Fruit fly (Drosophila melanogaster) whole organism, embryonic: Measurements from ENCODE around the gene Tom70.

ENCODE experiments used
- Bgb ChIP-seq: fragments of 200-800 bp; sonication (Bioruptor generic); IDR thresholded peaks from 2 replicates; pipeline ENCODE4 v1.3.6; 2022; ENCODE audit warnings: missing biosample characterization, missing genetic modification characterization; ENCODE audit not compliant: partially characterized antibody
- CG10267 ChIP-seq: fragments of 200-800 bp; sonication (Bioruptor generic); optimal IDR thresholded peaks from 2 replicates; lab custom pipeline; 2018; ENCODE audit warnings: missing biosample characterization, mild to moderate bottlenecking, missing genetic modification characterization, moderate library complexity
- CG10274 ChIP-seq: fragments of 200-800 bp; sonication (Bioruptor generic); optimal IDR thresholded peaks from 3 replicates; lab custom pipeline; 2017; ENCODE audit warnings: missing biosample characterization, mild to moderate bottlenecking, missing genetic modification characterization
- CG10462 ChIP-seq: fragments of 200-800 bp; sonication (Bioruptor generic); optimal IDR thresholded peaks from 2 replicates; lab custom pipeline; 2016; ENCODE audit warnings: missing biosample characterization, missing genetic modification characterization
- CG11695 ChIP-seq: fragments of 200-800 bp; sonication (Bioruptor generic); IDR thresholded peaks from 3 replicates; pipeline ENCODE4 v1.3.6; 2022; ENCODE audit warnings: missing biosample characterization, missing genetic modification characterization
- CG12299 ChIP-seq: fragments of 200-800 bp; sonication (Bioruptor generic); optimal IDR thresholded peaks from 2 replicates; lab custom pipeline; 2018; ENCODE audit warnings: missing biosample characterization, mild to moderate bottlenecking, missing genetic modification characterization
- CG13894 ChIP-seq: fragments of 200-800 bp; sonication (Bioruptor generic); optimal IDR thresholded peaks from 3 replicates; lab custom pipeline; 2018; ENCODE audit warnings: missing biosample characterization, mild to moderate bottlenecking, missing genetic modification characterization, moderate library complexity
- CG14441 ChIP-seq: fragments of 200-800 bp; sonication (Bioruptor generic); IDR thresholded peaks from 2 replicates; pipeline ENCODE4 v1.3.6; 2022; ENCODE audit warnings: missing biosample characterization, missing genetic modification characterization
- CG14667 ChIP-seq: fragments of 200-800 bp; sonication (Bioruptor generic); IDR thresholded peaks from 2 replicates; pipeline ENCODE4 v1.3.6; 2022; ENCODE audit warnings: missing biosample characterization, missing genetic modification characterization
- CG14710 ChIP-seq: fragments of 200-800 bp; sonication (Bioruptor generic); optimal IDR thresholded peaks from 3 replicates; lab custom pipeline; 2019; ENCODE audit warnings: missing biosample characterization, mild to moderate bottlenecking, missing genetic modification characterization, moderate library complexity
- CG15601 ChIP-seq: fragments of 200-800 bp; sonication (Bioruptor generic); optimal IDR thresholded peaks from 3 replicates; lab custom pipeline; 2019; ENCODE audit warnings: missing biosample characterization, mild to moderate bottlenecking, missing genetic modification characterization, moderate library complexity
- CG17385 ChIP-seq: fragments of 200-800 bp; sonication (Bioruptor generic); optimal IDR thresholded peaks from 3 replicates; lab custom pipeline; 2018; ENCODE audit warnings: missing biosample characterization, mild to moderate bottlenecking, missing genetic modification characterization
- CG18262 ChIP-seq: fragments of 200-800 bp; optimal IDR thresholded peaks from 3 replicates; lab custom pipeline; 2019; ENCODE audit warnings: missing biosample characterization, mild to moderate bottlenecking, missing genetic modification characterization, moderate library complexity
- CG2875 ChIP-seq: fragments of 200-800 bp; sonication (Bioruptor generic); optimal IDR thresholded peaks from 2 replicates; lab custom pipeline; 2017; ENCODE audit warnings: missing biosample characterization, mild to moderate bottlenecking, missing genetic modification characterization, missing genetic modification reagents
- CG4617 ChIP-seq: fragments of 200-800 bp; sonication (Bioruptor generic); optimal IDR thresholded peaks from 3 replicates; lab custom pipeline; 2016; ENCODE audit warnings: missing biosample characterization, missing genetic modification characterization, borderline replicate concordance
- CG5180 ChIP-seq: fragments of 200-800 bp; sonication (Bioruptor generic); optimal IDR thresholded peaks from 3 replicates; lab custom pipeline; 2017; ENCODE audit warnings: missing biosample characterization, missing genetic modification characterization, mild to moderate bottlenecking, moderate library complexity, missing genetic modification reagents
- CG6689 ChIP-seq: fragments of 200-800 bp; sonication (Bioruptor generic); IDR thresholded peaks from 2 replicates; pipeline ENCODE4 v1.3.6; 2022; ENCODE audit warnings: missing biosample characterization, missing genetic modification characterization
- Deaf1 ChIP-seq: fragments of 200-800 bp; optimal IDR thresholded peaks from 3 replicates; lab custom pipeline; 2019; ENCODE audit warnings: missing biosample characterization, mild to moderate bottlenecking, missing genetic modification characterization, moderate library complexity
- ERR ChIP-seq: fragments of 200-800 bp; sonication (Bioruptor generic); optimal IDR thresholded peaks from 2 replicates; lab custom pipeline; 2016; ENCODE audit warnings: missing biosample characterization, missing genetic modification characterization
- Eip74EF ChIP-seq, 2 experiments: fragments of 200-800 bp in 1 of 2; fragments of >200 bp in 1 of 2; sonication (Bioruptor generic) in 1 of 2; optimal IDR thresholded peaks; 2 replicates each; lab custom pipeline; 2017 to 2019; ENCODE audit warnings: missing biosample characterization in 2 of 2, missing genetic modification characterization in 2 of 2, mild to moderate bottlenecking in 1 of 2, moderate library complexity in 1 of 2
- Gsc ChIP-seq: fragments of 200-800 bp; sonication (Bioruptor generic); IDR thresholded peaks from 2 replicates; pipeline ENCODE4 v1.3.6; 2022; ENCODE audit warnings: missing biosample characterization, missing genetic modification characterization
- MESR4 ChIP-seq: fragments of 200-800 bp; sonication (Bioruptor generic); optimal IDR thresholded peaks from 2 replicates; lab custom pipeline; 2018; ENCODE audit warnings: missing biosample characterization, mild to moderate bottlenecking, missing genetic modification characterization, moderate library complexity
- Meics ChIP-seq: fragments of 200-800 bp; sonication (Bioruptor generic); optimal IDR thresholded peaks from 2 replicates; lab custom pipeline; 2017; ENCODE audit warnings: missing biosample characterization, mild to moderate bottlenecking, missing genetic modification characterization
- Mes4 ChIP-seq: fragments of 200-800 bp; sonication (Bioruptor generic); optimal IDR thresholded peaks from 2 replicates; lab custom pipeline; 2016; ENCODE audit warnings: missing biosample characterization, missing genetic modification characterization
- Nf-YC ChIP-seq: fragments of 200-800 bp; optimal IDR thresholded peaks from 3 replicates; lab custom pipeline; 2019; ENCODE audit warnings: missing biosample characterization, mild to moderate bottlenecking, missing genetic modification characterization, moderate library complexity
- Oli ChIP-seq: fragments of 200-800 bp; sonication (Bioruptor generic); optimal IDR thresholded peaks from 2 replicates; lab custom pipeline; 2018; ENCODE audit warnings: missing biosample characterization, mild to moderate bottlenecking, missing genetic modification characterization, moderate library complexity
- Taf1 ChIP-seq: fragments of 200-800 bp; sonication (Bioruptor generic); IDR thresholded peaks from 2 replicates; pipeline ENCODE4 v1.3.6; 2022; ENCODE audit warnings: missing biosample characterization, missing genetic modification characterization
- Xrp1 ChIP-seq: fragments of 200-800 bp; sonication (Bioruptor generic); IDR thresholded peaks from 2 replicates; pipeline ENCODE4 v1.3.6; 2022; ENCODE audit warnings: missing biosample characterization, missing genetic modification characterization
- YL-1 ChIP-seq: fragments of 200-800 bp; sonication (Bioruptor generic); optimal IDR thresholded peaks from 3 replicates; lab custom pipeline; 2017; ENCODE audit warnings: missing biosample characterization, mild to moderate bottlenecking, missing genetic modification characterization
- ab ChIP-seq: fragments of 200-800 bp; sonication (Bioruptor generic); optimal IDR thresholded peaks from 2 replicates; lab custom pipeline; 2016; ENCODE audit warnings: missing biosample characterization, missing genetic modification characterization
- ac ChIP-seq: fragments of 200-800 bp; sonication (Bioruptor generic); optimal IDR thresholded peaks from 3 replicates; lab custom pipeline; 2017; ENCODE audit warnings: missing biosample characterization, mild to moderate bottlenecking, missing genetic modification characterization
- bowl ChIP-seq: fragments of 200-800 bp; sonication (Bioruptor generic); IDR thresholded peaks from 2 replicates; pipeline ENCODE4 v1.3.6; 2022; ENCODE audit warnings: missing biosample characterization, missing genetic modification characterization
- caup ChIP-seq: fragments of 200-800 bp; sonication (Bioruptor generic); optimal IDR thresholded peaks from 3 replicates; lab custom pipeline; 2017; ENCODE audit warnings: missing biosample characterization, mild to moderate bottlenecking, missing genetic modification characterization, moderate library complexity; ENCODE audit not compliant: severe bottlenecking
- chm ChIP-seq: fragments of 200-800 bp; sonication (Bioruptor generic); IDR thresholded peaks from 2 replicates; pipeline ENCODE4 v1.3.6; 2022; ENCODE audit warnings: missing biosample characterization, missing genetic modification characterization
- chn ChIP-seq: fragments of 200-800 bp; sonication (Bioruptor generic); optimal IDR thresholded peaks from 2 replicates; lab custom pipeline; 2016; ENCODE audit warnings: missing biosample characterization, missing genetic modification characterization
- ewg ChIP-seq: fragments of 200-800 bp; sonication (Bioruptor generic); optimal IDR thresholded peaks from 3 replicates; lab custom pipeline; 2017; ENCODE audit warnings: mild to moderate bottlenecking, missing biosample characterization, missing genetic modification reagents, missing genetic modification characterization
- gfzf ChIP-seq: fragments of 200-800 bp; sonication (Bioruptor generic); optimal IDR thresholded peaks from 2 replicates; lab custom pipeline; 2016; ENCODE audit warnings: missing biosample characterization, mild to moderate bottlenecking, missing genetic modification characterization, moderate library complexity
- gsb-n ChIP-seq: fragments of 200-800 bp; sonication (Bioruptor generic); optimal IDR thresholded peaks from 3 replicates; lab custom pipeline; 2018; ENCODE audit warnings: missing biosample characterization, mild to moderate bottlenecking, missing genetic modification characterization
- insv ChIP-seq, 2 experiments: fragments of 200-800 bp; sonication (Bioruptor generic); optimal IDR thresholded peaks; 3 replicates each; lab custom pipeline; 2016 to 2018; ENCODE audit warnings: missing biosample characterization in 2 of 2, missing genetic modification characterization in 2 of 2
- jigr1 ChIP-seq: fragments of 200-800 bp; sonication (Bioruptor generic); IDR thresholded peaks from 3 replicates; pipeline ENCODE4 v1.3.6; 2022; ENCODE audit warnings: missing biosample characterization, missing genetic modification characterization
- kah ChIP-seq: fragments of 200-800 bp; sonication (Bioruptor generic); optimal IDR thresholded peaks from 2 replicates; lab custom pipeline; 2018; ENCODE audit warnings: missing biosample characterization, mild to moderate bottlenecking, missing genetic modification characterization
- lov ChIP-seq, 2 experiments: fragments of 200-800 bp in 1 of 2; fragments of >200 bp in 1 of 2; sonication (Bioruptor generic) in 1 of 2; IDR thresholded peaks in 1 of 2; optimal IDR thresholded peaks in 1 of 2; 2 replicates in 1 of 2; 3 replicates in 1 of 2; pipeline versions ENCODE4 v1.3.6 to Lab custom; 2017 to 2022; ENCODE audit warnings: missing biosample characterization in 1 of 2, missing genetic modification characterization in 1 of 2
- mirr ChIP-seq: fragments of 200-800 bp; sonication (Bioruptor generic); optimal IDR thresholded peaks from 3 replicates; lab custom pipeline; 2018; ENCODE audit warnings: missing biosample characterization, mild to moderate bottlenecking, missing genetic modification characterization
- nerfin-1 ChIP-seq: fragments of 200-800 bp; sonication (Bioruptor generic); optimal IDR thresholded peaks from 3 replicates; lab custom pipeline; 2019; ENCODE audit warnings: missing biosample characterization, mild to moderate bottlenecking, missing genetic modification characterization, moderate library complexity
- prd ChIP-seq, 3 experiments: fragments of >200 bp in 2 of 3; fragments of 200-800 bp in 1 of 3; sonication (Bioruptor generic) in 1 of 3; optimal IDR thresholded peaks in 2 of 3; IDR thresholded peaks in 1 of 3; 2 replicates in 2 of 3; 3 replicates in 1 of 3; pipeline versions ENCODE4 v1.3.6 to Lab custom; 2017 to 2022; ENCODE audit warnings: missing biosample characterization in 1 of 3, missing genetic modification characterization in 1 of 3
- rib ChIP-seq: fragments of 200-800 bp; sonication (Bioruptor generic); IDR thresholded peaks from 2 replicates; pipeline ENCODE4 v1.3.6; 2022; ENCODE audit warnings: missing biosample characterization, missing genetic modification characterization
- sqz ChIP-seq: fragments of 200-800 bp; sonication (Bioruptor generic); optimal IDR thresholded peaks from 3 replicates; lab custom pipeline; 2018; ENCODE audit warnings: missing biosample characterization, mild to moderate bottlenecking, missing genetic modification characterization
- stwl ChIP-seq: fragments of 200-800 bp; sonication (Bioruptor generic); optimal IDR thresholded peaks from 3 replicates; lab custom pipeline; 2018; ENCODE audit warnings: missing biosample characterization, mild to moderate bottlenecking, missing genetic modification characterization, moderate library complexity
- sug ChIP-seq: fragments of 200-800 bp; optimal IDR thresholded peaks from 2 replicates; lab custom pipeline; 2019; ENCODE audit warnings: missing biosample characterization, mild to moderate bottlenecking, missing genetic modification characterization, moderate library complexity
- zen ChIP-seq: fragments of 200-800 bp; sonication (Bioruptor generic); optimal IDR thresholded peaks from 3 replicates; lab custom pipeline; 2018; ENCODE audit warnings: missing biosample characterization, mild to moderate bottlenecking, missing genetic modification characterization, moderate library complexity

The Tom70 gene

DNA sequence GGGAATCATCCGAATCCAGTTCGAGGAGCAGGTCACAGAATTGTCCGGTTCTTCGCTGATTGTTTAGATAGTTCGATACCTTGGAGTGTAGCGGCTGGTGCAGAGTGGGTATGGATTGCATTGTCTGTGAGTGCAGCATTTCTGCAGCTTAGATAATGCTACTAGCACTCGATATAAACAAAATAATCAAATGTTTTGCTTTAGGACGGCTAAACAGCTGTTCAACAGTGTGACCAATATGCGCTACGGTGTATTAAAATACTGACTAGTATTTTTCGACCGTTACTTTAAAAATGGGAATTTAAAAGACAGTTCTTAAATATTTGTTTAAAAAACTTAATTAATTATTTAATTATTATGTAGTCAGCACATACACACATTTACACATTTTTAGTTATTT lies 10.4 kb upstream of the Tom70 start, which contains the start of gene Plzf (continued):
- TF ChIP-seq CG6689 (GFP tag; lab: Robert Waterston, UW): no peak
- no peak for TF ChIP-seq Nf-YC (tag; lab: Kevin White, UChicago)
- TF ChIP-seq CG5180 (GFP tag; lab: Kevin White, UChicago): no peak
- no peak for TF ChIP-seq ERR (GFP tag; lab: Kevin White, UChicago)
- TF ChIP-seq YL-1 (GFP tag; lab: Kevin White, UChicago): peak; percentile 14
- TF ChIP-seq Oli (tag; lab: Kevin White, UChicago): no peak
- TF ChIP-seq MESR4 (GFP tag; lab: Kevin White, UChicago): peak; percentile 22
- TF ChIP-seq gsb-n (tag; lab: Kevin White, UChicago): no peak
- TF ChIP-seq Bgb: 0 out of 2 replicates have a peak, but pooled peaks have one; percentile 15
- no peak for TF ChIP-seq prd (optimal IDR thresholded peaks at IDR 0.05; lab: Kevin White, UChicago)
- TF ChIP-seq prd (GFP tag; IDR thresholded peaks at IDR 0.05; lab: Robert Waterston, UW): no peak
- no peak for TF ChIP-seq nerfin-1
- no peak for TF ChIP-seq CG10462 (GFP tag; lab: Kevin White, UChicago)
- TF ChIP-seq CG2875 (GFP tag; lab: Kevin White, UChicago): no peak
- no peak for TF ChIP-seq bowl
- no peak for TF ChIP-seq Meics (GFP tag; lab: Kevin White, UChicago)
- TF ChIP-seq Xrp1: no peak
- no peak for TF ChIP-seq CG18262 (tag; lab: Kevin White, UChicago)
- no peak for TF ChIP-seq CG13894 (tag; lab: Kevin White, UChicago)
- TF ChIP-seq CG14667 (GFP tag; lab: Robert Waterston, UW): no peak
- TF ChIP-seq ewg (GFP tag; lab: Kevin White, UChicago): no peak
- TF ChIP-seq ab (GFP tag; lab: Kevin White, UChicago): no peak
- peak; percentile 57 for TF ChIP-seq gfzf (GFP tag; lab: Kevin White, UChicago)
- peak; percentile 35 for TF ChIP-seq stwl
- TF ChIP-seq Taf1: no peak
- TF ChIP-seq chn (GFP tag; lab: Kevin White, UChicago): no peak
- peak; percentile 36 for TF ChIP-seq CG14710 (tag; lab: Kevin White, UChicago)
- TF ChIP-seq CG11695 (GFP tag; lab: Robert Waterston, UW): no peak
- no peak for TF ChIP-seq CG10274

DNA sequence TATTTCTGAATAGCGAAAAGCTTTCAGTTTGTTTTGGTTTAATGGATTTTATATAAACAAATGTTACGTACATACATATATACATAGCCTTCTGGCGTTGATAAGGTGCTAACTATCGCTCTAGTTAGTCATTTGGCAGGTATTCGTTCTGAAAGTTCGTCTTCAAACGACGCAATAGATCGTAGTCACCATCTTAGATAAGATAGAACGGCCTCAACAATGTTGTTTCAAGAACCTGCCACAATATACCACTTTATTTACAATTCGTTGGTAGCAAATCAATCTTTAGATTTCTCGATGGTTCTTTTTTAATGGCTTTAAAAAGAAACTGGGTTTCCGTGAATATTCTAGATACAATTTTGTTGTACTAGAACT lies 8.5 kb upstream of the Tom70 start:
- TF ChIP-seq CG12299 (tag; lab: Kevin White, UChicago): no peak
- TF ChIP-seq CG14441 (GFP tag; lab: Robert Waterston, UW): peak; percentile 34; the same call in 1 of the 2 replicates
- TF ChIP-seq Gsc: no peak
- no peak for TF ChIP-seq Eip74EF (GFP tag; optimal IDR thresholded peaks at IDR 0.05; lab: Kevin White, UChicago)
- no peak for TF ChIP-seq zen (tag; lab: Kevin White, UChicago)
- TF ChIP-seq chm (GFP tag; lab: Robert Waterston, UW): no peak
- TF ChIP-seq mirr (GFP tag; lab: Kevin White, UChicago): peak; percentile 42
- no peak for TF ChIP-seq insv (GFP tag; optimal IDR thresholded peaks at IDR 0.05; lab: Kevin White, UChicago)
- TF ChIP-seq kah (GFP tag; lab: Kevin White, UChicago): no peak
- peak; percentile 21 for TF ChIP-seq sug
- TF ChIP-seq Mes4 (GFP tag; lab: Kevin White, UChicago): no peak
- no peak for TF ChIP-seq caup (GFP tag; lab: Kevin White, UChicago)
- no peak for TF ChIP-seq jigr1 (GFP tag; lab: Robert Waterston, UW)
- no peak for TF ChIP-seq rib
- TF ChIP-seq lov (optimal IDR thresholded peaks at IDR 0.05; lab: Kevin White, UChicago): no peak
- TF ChIP-seq lov (GFP tag; IDR thresholded peaks at IDR 0.05; lab: Robert Waterston, UW): no peak
- no peak for TF ChIP-seq CG15601
- TF ChIP-seq sqz (GFP tag; lab: Kevin White, UChicago): no peak
- TF ChIP-seq CG17385: no peak
- no peak for TF ChIP-seq CG4617 (GFP tag; lab: Kevin White, UChicago)
- no peak for TF ChIP-seq CG10267 (tag; lab: Kevin White, UChicago)
- no peak for TF ChIP-seq ac
- peak; percentile 8 for TF ChIP-seq Deaf1 (tag; lab: Kevin White, UChicago)
